Worm (Caenorhabditis elegans): ENCODE measurements around the gene str-64.

The str-64 gene

ce11 chrV:3297764-3298163 is 14.7 kb downstream of the str-64 start, which contains the start of gene srx-122:
srx-122 (minus strand) TSS chrV:3297864.
- no peak for TF ChIP-seq dao-5 (tag; optimal IDR thresholded peaks at IDR 0.05)
- no peak for TF ChIP-seq him-1 (tag; optimal IDR thresholded peaks at IDR 0.05)
- TF ChIP-seq W03F9.2 (tag; optimal IDR thresholded peaks at IDR 0.05) = no peak

DNA sequence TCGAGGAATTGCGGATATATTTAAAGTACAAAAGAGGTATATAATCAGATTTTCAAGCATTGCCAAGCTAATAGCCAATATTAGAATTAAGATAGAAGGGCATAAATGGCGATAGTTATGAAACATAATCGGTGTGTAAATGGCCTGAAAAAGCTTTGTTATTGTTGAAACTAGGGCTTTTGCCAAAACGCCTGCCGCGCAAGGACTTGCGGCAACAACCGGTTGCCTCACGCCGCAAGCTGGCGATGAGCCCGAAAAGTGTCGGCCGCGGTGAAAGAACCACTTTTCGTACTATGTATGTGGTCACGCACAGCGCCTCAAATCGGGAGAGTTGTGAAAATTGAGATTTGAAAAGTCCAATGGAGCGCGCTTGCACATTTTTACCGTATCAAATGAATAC is 16.4 kb downstream of the str-64 start:
- no peak for TF ChIP-seq W03F9.2 (tag; optimal IDR thresholded peaks at IDR 0.05)
- TF ChIP-seq him-1 (tag; optimal IDR thresholded peaks at IDR 0.05) = no peak
- TF ChIP-seq dao-5 (tag; optimal IDR thresholded peaks at IDR 0.05) = no peak

DNA sequence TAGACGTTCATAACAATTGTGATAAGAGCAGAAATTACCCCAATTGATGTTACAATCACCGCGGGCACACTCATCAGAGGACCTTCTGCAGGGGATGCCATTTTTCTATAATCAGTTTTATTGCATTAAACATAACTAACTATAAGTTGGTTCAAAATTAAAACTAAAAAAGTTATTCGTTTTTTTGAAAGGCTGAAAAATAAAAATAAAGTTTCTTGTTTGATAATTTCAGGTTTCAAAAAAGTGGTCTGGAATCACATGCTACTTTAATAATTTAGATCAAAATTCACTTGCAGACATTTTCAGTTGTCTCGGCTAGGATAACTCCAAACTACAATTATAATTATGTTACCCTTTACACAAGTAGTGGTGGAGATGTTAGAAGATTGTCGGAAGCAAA is 18.8 kb downstream of the str-64 start, which contains the start of gene srbc-1:
TSS of gene srbc-1 (minus strand) at position 101 of the 400 bp plus-strand sequence.
- TF ChIP-seq W03F9.2 (tag; optimal IDR thresholded peaks at IDR 0.05) (no peak), dao-5 (tag; optimal IDR thresholded peaks at IDR 0.05) (no peak), him-1 (tag; optimal IDR thresholded peaks at IDR 0.05) (no peak)

DNA sequence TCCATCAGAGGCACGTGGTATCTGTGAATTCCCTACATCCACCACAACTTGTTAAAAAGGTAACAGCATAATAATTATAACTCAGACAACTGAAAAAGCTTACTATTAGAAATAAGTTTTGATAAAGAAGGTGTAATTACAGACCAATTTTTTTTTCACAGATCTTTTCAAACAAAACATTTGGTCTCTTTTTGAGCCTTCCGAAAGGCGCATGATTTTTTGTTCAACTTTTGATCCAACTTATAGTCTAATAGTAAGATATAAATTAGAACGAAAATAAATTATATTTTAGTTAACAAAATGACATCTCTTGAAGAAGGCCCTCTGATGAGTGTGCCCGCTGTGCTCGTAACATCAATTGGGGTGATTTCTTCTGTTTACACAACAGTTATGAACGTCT is 25.1 kb downstream of the str-64 start, which contains the start of gene srbc-3:
TSS of gene srbc-3 (plus strand) at position 301 of the 400 bp plus-strand sequence.
- TF ChIP-seq dao-5 (tag; optimal IDR thresholded peaks at IDR 0.05) (no peak), W03F9.2 (tag; optimal IDR thresholded peaks at IDR 0.05) (no peak)

ce11 chrV:3312067-3312666 is 29.1 kb downstream of the str-64 start, which contains the start of gene arrd-18:
arrd-18 (minus strand) TSS chrV:3312117.
- no peak for TF ChIP-seq W03F9.2 (tag; optimal IDR thresholded peaks at IDR 0.05)
- TF ChIP-seq him-1 (tag; optimal IDR thresholded peaks at IDR 0.05) = no peak
- no peak for TF ChIP-seq dao-5 (tag; optimal IDR thresholded peaks at IDR 0.05)

DNA sequence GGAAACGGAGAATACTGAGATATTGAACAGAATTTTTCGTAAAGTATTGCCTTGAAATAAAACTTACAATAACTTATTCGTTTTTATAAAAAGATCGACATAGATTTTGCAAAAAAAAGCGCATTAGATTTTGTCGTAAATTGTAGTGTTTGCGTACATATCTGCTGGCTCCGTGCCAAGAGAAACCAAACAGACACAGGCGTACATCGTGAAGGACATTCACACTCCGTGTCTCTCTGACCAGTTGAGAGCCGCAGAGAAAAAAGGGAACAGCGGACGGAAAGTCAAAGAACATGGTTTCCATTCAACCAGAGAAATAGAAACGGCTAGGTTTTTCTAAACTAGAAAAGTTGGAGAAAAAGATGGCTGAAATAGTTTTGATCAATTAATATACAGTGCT is 32.3 kb downstream of the str-64 start, which contains the start of gene arrd-19:
TSS of gene arrd-19 (minus strand) at position 209 of the 400 bp plus-strand sequence.
- TF ChIP-seq dao-5 (tag; optimal IDR thresholded peaks at IDR 0.05) (no peak), W03F9.2 (tag; optimal IDR thresholded peaks at IDR 0.05) (peak; percentile 16), him-1 (tag; optimal IDR thresholded peaks at IDR 0.05) (peak; percentile 18)

ce11 chrV:3316108-3316507 is 33.1 kb downstream of the str-64 start, which contains the start of gene F35F10.1:
F35F10.1 (plus strand) TSS chrV:3316307.
- TF ChIP-seq dao-5 (tag; optimal IDR thresholded peaks at IDR 0.05) (no peak), him-1 (tag; optimal IDR thresholded peaks at IDR 0.05) (no peak), W03F9.2 (tag; optimal IDR thresholded peaks at IDR 0.05) (no peak)

- TF ChIP-seq W03F9.2 (tag; optimal IDR thresholded peaks at IDR 0.05) = no peak
- no peak for TF ChIP-seq him-1 (tag; optimal IDR thresholded peaks at IDR 0.05)
- TF ChIP-seq dao-5 (tag; optimal IDR thresholded peaks at IDR 0.05) = no peak
Measured at ce11 chrV:3318975-3319374, 35.9 kb downstream of the str-64 start, which contains the start of gene F35F10.13. F35F10.13 (minus strand) TSS chrV:3319075.

ce11 chrV:3320005-3320404 is 36.9 kb downstream of the str-64 start, which contains the start of gene F35F10.14:
F35F10.14 (minus strand) TSS chrV:3320105.
- no peak for TF ChIP-seq W03F9.2 (tag; optimal IDR thresholded peaks at IDR 0.05)
- TF ChIP-seq him-1 (tag; optimal IDR thresholded peaks at IDR 0.05) = no peak
- no peak for TF ChIP-seq dao-5 (tag; optimal IDR thresholded peaks at IDR 0.05)

ce11 chrV:3320432-3320831 is 37.4 kb downstream of the str-64 start, which contains the start of gene C17B7.14:
C17B7.14 (minus strand) TSS chrV:3320532.
- TF ChIP-seq W03F9.2 (tag; optimal IDR thresholded peaks at IDR 0.05) = no peak
- no peak for TF ChIP-seq dao-5 (tag; optimal IDR thresholded peaks at IDR 0.05)
- TF ChIP-seq him-1 (tag; optimal IDR thresholded peaks at IDR 0.05) = no peak

DNA sequence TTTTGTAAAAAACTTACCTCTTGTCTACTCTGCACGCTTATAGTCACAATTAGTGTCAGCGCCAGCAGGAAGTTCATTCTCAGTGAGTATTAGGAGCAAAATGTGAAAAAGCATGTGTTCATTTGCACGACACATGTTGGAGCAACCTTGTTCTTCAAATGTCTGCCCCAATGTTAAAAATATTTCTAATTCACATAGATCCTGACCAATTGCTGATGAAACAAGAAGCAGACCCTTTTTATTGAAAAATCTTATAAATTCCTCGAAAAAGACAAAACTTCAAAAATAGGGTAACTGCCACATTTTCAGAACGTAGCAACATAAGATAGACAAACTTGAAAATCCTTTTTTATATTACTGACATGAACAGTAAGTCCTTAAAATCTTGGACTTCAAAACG is 41.1 kb downstream of the str-64 start, which contains the start of gene C17B7.8:
TSS of gene C17B7.8 (minus strand) at position 101 of the 400 bp plus-strand sequence.
- TF ChIP-seq him-1 (tag; optimal IDR thresholded peaks at IDR 0.05) = no peak
- no peak for TF ChIP-seq W03F9.2 (tag; optimal IDR thresholded peaks at IDR 0.05)
- no peak for TF ChIP-seq dao-5 (tag; optimal IDR thresholded peaks at IDR 0.05)

ce11 chrV:3332023-3332422 is 49.0 kb downstream of the str-64 start, which contains the start of gene C17B7.9:
C17B7.9 (minus strand) TSS chrV:3332123.
- TF ChIP-seq dao-5 (tag; optimal IDR thresholded peaks at IDR 0.05) (no peak), him-1 (tag; optimal IDR thresholded peaks at IDR 0.05) (no peak), W03F9.2 (tag; optimal IDR thresholded peaks at IDR 0.05) (no peak)

ce11 chrV:3333334-3333733 is 50.3 kb downstream of the str-64 start, which contains the start of gene C17B7.5:
C17B7.5 (plus strand) TSS chrV:3333634.
- no peak for TF ChIP-seq W03F9.2 (tag; optimal IDR thresholded peaks at IDR 0.05)
- TF ChIP-seq dao-5 (tag; optimal IDR thresholded peaks at IDR 0.05) = no peak
- TF ChIP-seq him-1 (tag; optimal IDR thresholded peaks at IDR 0.05) = no peak
